Worm (Caenorhabditis elegans) whole organism, L4/young adult: ENCODE results near the gene nhx-9.

Experiments
- W03F9.2 ChIP-seq: fragments of 150-350 bp; optimal IDR thresholded peaks from 2 replicates; lab custom pipeline; 2014; ENCODE audit warnings: missing biosample characterization, missing genetic modification characterization
- dao-5 ChIP-seq: sonication (generic microtip); optimal IDR thresholded peaks from 2 replicates; lab custom pipeline; 2016; ENCODE audit warnings: missing genotype, missing genetic modification characterization, moderate library complexity, missing compliant biosample characterization
- him-1 ChIP-seq: sonication (generic microtip); optimal IDR thresholded peaks from 2 replicates; lab custom pipeline; 2016; ENCODE audit warnings: missing genotype, missing genetic modification reagents, missing genetic modification characterization, missing compliant biosample characterization

DNA sequence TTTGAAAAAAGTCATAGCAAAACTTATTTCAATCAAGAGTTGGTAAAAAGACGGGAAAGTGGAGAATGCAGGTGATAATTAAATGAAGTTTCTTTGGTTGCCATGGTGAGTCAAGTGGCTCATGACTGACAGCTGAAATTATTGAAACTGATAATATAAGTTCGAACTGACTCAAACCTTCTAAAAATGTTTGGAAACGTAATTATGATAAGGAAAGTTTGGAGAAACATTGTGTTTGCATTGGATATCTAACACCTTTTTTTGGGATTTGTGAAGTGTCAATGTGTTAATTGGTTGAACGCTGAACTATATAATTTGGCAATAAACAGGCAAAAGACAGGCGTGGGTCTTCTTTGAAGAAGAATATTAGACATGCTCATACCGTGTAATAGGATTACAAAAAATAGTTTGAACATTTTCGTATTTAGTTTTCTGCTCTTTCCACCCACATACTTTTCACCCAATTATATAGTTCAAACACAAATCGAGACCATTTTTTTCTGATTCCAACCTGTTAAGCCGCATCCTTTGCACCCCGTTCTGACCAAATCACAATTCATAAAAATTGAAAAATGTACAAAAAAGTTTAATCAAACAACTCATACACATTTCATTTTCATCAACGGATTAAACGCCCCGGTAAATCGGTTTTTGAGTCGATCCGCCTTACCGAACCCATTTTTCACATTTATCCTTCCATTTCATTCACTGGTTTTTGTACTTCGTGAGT, 5.2 kb upstream of the nhx-9 start, which contains the start of the genes srlf-33 and srlf-32:
- TF ChIP-seq him-1 (tag; lab: Kevin White, UChicago) (no peak), W03F9.2 (no peak), dao-5 (tag; lab: Kevin White, UChicago) (no peak)
